Worm (Caenorhabditis elegans) whole organism, young adult: ENCODE results near the gene C06E4.6.
"Not testable (repeated sequence)": the region's sequence is repeated elsewhere in the genome, so short reads cannot be mapped to it uniquely, and the experiment has no call there.

ENCODE experiments used
- B0336.3 ChIP-seq: fragments of 200-800 bp; sonication (Bioruptor generic); IDR thresholded peaks from 2 replicates; pipeline ENCODE4 v1.3.6; 2022; ENCODE audit warnings: missing genetic modification characterization, missing compliant biosample characterization
- C17E4.6 ChIP-seq: fragments of 200-800 bp; sonication (Bioruptor generic); IDR thresholded peaks from 2 replicates; pipeline ENCODE4 v1.3.6; 2022; ENCODE audit warnings: missing genetic modification reagents, missing genetic modification characterization, missing compliant biosample characterization
- F39B2.1 ChIP-seq: fragments of 200-800 bp; sonication (Bioruptor generic); IDR thresholded peaks from 2 replicates; pipeline ENCODE4 v1.3.6; 2022; ENCODE audit warnings: missing genetic modification reagents, missing genetic modification characterization, missing compliant biosample characterization
- F57A8.1 ChIP-seq: fragments of 200-800 bp; sonication (Bioruptor generic); optimal IDR thresholded peaks from 2 replicates; lab custom pipeline; 2018; ENCODE audit warnings: mild to moderate bottlenecking, missing genetic modification characterization, moderate library complexity, missing compliant biosample characterization
- T07F8.4 ChIP-seq: sonication (generic microtip); optimal IDR thresholded peaks from 2 replicates; lab custom pipeline; 2016; ENCODE audit warnings: mild to moderate bottlenecking, missing genetic modification characterization, moderate library complexity, missing compliant biosample characterization
- Y53G8AR.9 ChIP-seq: fragments of 200-800 bp; sonication (Bioruptor generic); conservative IDR thresholded peaks from 2 replicates; pipeline ENCODE4 v1.3.6; 2022; ENCODE audit warnings: missing genetic modification reagents, missing genetic modification characterization, missing compliant biosample characterization
- Y67H2A.10 ChIP-seq: fragments of 200-800 bp; sonication (Bioruptor generic); conservative IDR thresholded peaks from 2 replicates; pipeline ENCODE4 v1.3.6; 2022; ENCODE audit warnings: missing genetic modification reagents, missing genetic modification characterization, missing compliant biosample characterization
- Y79H2A.3 ChIP-seq: fragments of 200-800 bp; sonication (Bioruptor generic); conservative IDR thresholded peaks from 2 replicates; pipeline ENCODE4 v1.3.6; 2022; ENCODE audit warnings: missing genetic modification reagents, missing genetic modification characterization, missing compliant biosample characterization
- akir-1 ChIP-seq: fragments of 200-800 bp; sonication (Bioruptor generic); optimal IDR thresholded peaks from 2 replicates; lab custom pipeline; 2018; ENCODE audit warnings: mild to moderate bottlenecking, missing genetic modification characterization, moderate library complexity, missing compliant biosample characterization
- atf-7 ChIP-seq: sonication (generic microtip); optimal IDR thresholded peaks from 2 replicates; lab custom pipeline; 2017; ENCODE audit warnings: mild to moderate bottlenecking, missing genetic modification characterization, missing compliant biosample characterization
- bed-2 ChIP-seq: fragments of 200-800 bp; sonication (Bioruptor generic); IDR thresholded peaks from 2 replicates; pipeline ENCODE4 v1.3.6; 2022; ENCODE audit warnings: missing genetic modification reagents, missing genetic modification characterization, missing compliant biosample characterization
- ceh-79 ChIP-seq: sonication (generic microtip); optimal IDR thresholded peaks from 2 replicates; lab custom pipeline; 2017; ENCODE audit warnings: mild to moderate bottlenecking, missing genetic modification characterization, missing compliant biosample characterization
- ceh-91 ChIP-seq: fragments of 200-800 bp; sonication (Bioruptor generic); IDR thresholded peaks from 2 replicates; pipeline ENCODE4 v1.3.6; 2022; ENCODE audit warnings: missing genetic modification reagents, missing genetic modification characterization, missing compliant biosample characterization
- dpl-1 ChIP-seq: fragments of 150-350 bp; optimal IDR thresholded peaks from 2 replicates; lab custom pipeline; 2014; ENCODE audit warnings: missing biosample characterization, missing genetic modification reagents, missing genetic modification characterization
- egrh-3 ChIP-seq: fragments of 200-800 bp; sonication (Bioruptor generic); IDR thresholded peaks from 2 replicates; pipeline ENCODE4 v1.3.6; 2022; ENCODE audit warnings: missing genetic modification reagents, missing genetic modification characterization, missing compliant biosample characterization
- ekl-4 ChIP-seq: fragments of 200-800 bp; sonication (Bioruptor generic); IDR thresholded peaks from 2 replicates; pipeline ENCODE4 v1.3.6; 2022; ENCODE audit warnings: missing genetic modification reagents, missing genetic modification characterization, missing compliant biosample characterization
- lag-1 ChIP-seq: fragments of 200-800 bp; sonication (Bioruptor generic); IDR thresholded peaks from 2 replicates; pipeline ENCODE4 v1.3.6; 2022; ENCODE audit warnings: missing genetic modification reagents, missing genetic modification characterization, missing compliant biosample characterization
- lin-26 ChIP-seq: fragments of 200-800 bp; sonication (Bioruptor generic); IDR thresholded peaks from 2 replicates; pipeline ENCODE4 v1.3.6; 2022; ENCODE audit warnings: missing genetic modification reagents, missing genetic modification characterization, missing compliant biosample characterization
- lsl-1 ChIP-seq: fragments of 200-800 bp; sonication (Bioruptor generic); optimal IDR thresholded peaks from 2 replicates; lab custom pipeline; 2018; ENCODE audit warnings: mild to moderate bottlenecking, missing genetic modification characterization, moderate library complexity, missing compliant biosample characterization
- lsy-27 ChIP-seq: sonication (generic microtip); optimal IDR thresholded peaks from 2 replicates; lab custom pipeline; 2017; ENCODE audit warnings: missing genetic modification characterization, mild to moderate bottlenecking, missing compliant biosample characterization, antibody characterized with exemption, missing genotype, borderline replicate concordance; ENCODE audit not compliant: insufficient read depth
- madf-3 ChIP-seq: fragments of 200-800 bp; sonication (Bioruptor generic); IDR thresholded peaks from 2 replicates; pipeline ENCODE4 v1.3.6; 2022; ENCODE audit warnings: missing genetic modification reagents, missing genetic modification characterization, missing compliant biosample characterization
- nfya-1 ChIP-seq: sonication (generic microtip); optimal IDR thresholded peaks from 2 replicates; lab custom pipeline; 2017; ENCODE audit warnings: antibody characterized with exemption, missing compliant biosample characterization, missing genetic modification characterization, borderline replicate concordance; ENCODE audit not compliant: insufficient read depth
- nfya-2 ChIP-seq: fragments of 200-800 bp; sonication (Bioruptor generic); IDR thresholded peaks from 2 replicates; pipeline ENCODE4 v1.3.6; 2022; ENCODE audit warnings: missing genetic modification reagents, missing genetic modification characterization, missing compliant biosample characterization
- nhr-90 ChIP-seq: sonication (generic microtip); optimal IDR thresholded peaks from 2 replicates; lab custom pipeline; 2016; ENCODE audit warnings: missing genotype, mild to moderate bottlenecking, missing genetic modification characterization, missing compliant biosample characterization
- pbrm-1 ChIP-seq: fragments of 200-800 bp; sonication (Bioruptor generic); IDR thresholded peaks from 2 replicates; pipeline ENCODE4 v1.3.6; 2022; ENCODE audit warnings: missing genetic modification reagents, missing genetic modification characterization, missing compliant biosample characterization
- repo-1 ChIP-seq: sonication (generic microtip); optimal IDR thresholded peaks from 2 replicates; lab custom pipeline; 2017; ENCODE audit warnings: mild to moderate bottlenecking, missing genetic modification characterization, missing compliant biosample characterization
- rpc-1 ChIP-seq, 2 experiments: fragments of 150-350 bp in 1 of 2; sonication (generic microtip) in 1 of 2; optimal IDR thresholded peaks; 2 replicates each; lab custom pipeline; 2014 to 2018; ENCODE audit warnings: missing biosample characterization in 1 of 2, missing genetic modification characterization in 1 of 2, missing genetic modification reagents in 1 of 2, missing genotype in 1 of 2
- snpc-1.1 ChIP-seq: sonication (generic microtip); optimal IDR thresholded peaks from 2 replicates; lab custom pipeline; 2017; ENCODE audit warnings: missing genetic modification characterization, mild to moderate bottlenecking, missing compliant biosample characterization, antibody characterized with exemption, moderate library complexity, missing genotype, missing genetic modification reagents; ENCODE audit not compliant: insufficient read depth
- snpc-1.3 ChIP-seq: sonication (generic microtip); optimal IDR thresholded peaks from 2 replicates; lab custom pipeline; 2017; ENCODE audit warnings: missing genetic modification characterization, mild to moderate bottlenecking, missing compliant biosample characterization, antibody characterized with exemption, moderate library complexity, missing genotype, missing genetic modification reagents; ENCODE audit not compliant: insufficient read depth
- tbx-9 ChIP-seq: sonication (generic microtip); optimal IDR thresholded peaks from 2 replicates; lab custom pipeline; 2016; ENCODE audit warnings: borderline replicate concordance, missing genetic modification characterization, inconsistent platforms, missing compliant biosample characterization
- tlf-1 ChIP-seq: fragments of 200-800 bp; sonication (Bioruptor generic); optimal IDR thresholded peaks from 2 replicates; lab custom pipeline; 2018; ENCODE audit warnings: mild to moderate bottlenecking, missing genetic modification characterization, missing compliant biosample characterization
- zfh-2 ChIP-seq: fragments of 200-800 bp; sonication (Bioruptor generic); conservative IDR thresholded peaks from 2 replicates; pipeline ENCODE4 v1.3.6; 2022; ENCODE audit warnings: missing genetic modification reagents, missing genetic modification characterization, missing compliant biosample characterization

Gene C06E4.6

ce11 chrIV:7247243-7247642 is 10.9 kb downstream of the C06E4.6 start, which contains the start of gene D2024.1:
Gene D2024.1 (plus strand): TSS chrIV:7247543.
- not testable (repeated sequence) for TF ChIP-seq snpc-1.1 (tag; lab: Kevin White, UChicago); rpc-1 (optimal IDR thresholded peaks at IDR 0.05; lab: Kevin White, UChicago); rpc-1 (tag; optimal IDR thresholded peaks at IDR 0.05; lab: Kevin White, UChicago); tbx-9

ce11 chrIV:7246553-7246952 is 11.6 kb downstream of the C06E4.6 start, which contains the start of gene col-114:
Gene col-114 (minus strand): TSS chrIV:7246653.
- no peak for TF ChIP-seq bed-2
- TF ChIP-seq pbrm-1 (GFP tag; lab: Robert Waterston, UW), result no peak
- no peak for TF ChIP-seq B0336.3 (GFP tag; lab: Robert Waterston, UW)
- TF ChIP-seq nhr-90 (tag; lab: Kevin White, UChicago), result no peak
- TF ChIP-seq T07F8.4 (tag; lab: Kevin White, UChicago), result no peak
- no peak for TF ChIP-seq nfya-2 (GFP tag; lab: Robert Waterston, UW)
- TF ChIP-seq ceh-79 (tag; lab: Kevin White, UChicago), result no peak
- no peak for TF ChIP-seq lsy-27 (tag; lab: Kevin White, UChicago)
- TF ChIP-seq lsl-1, result no peak
- no peak for TF ChIP-seq dpl-1 (GFP tag; lab: Kevin White, UChicago)
- TF ChIP-seq Y67H2A.10 (GFP tag; lab: Robert Waterston, UW), result no peak
- no peak for TF ChIP-seq ceh-91 (GFP tag; lab: Robert Waterston, UW)
- TF ChIP-seq snpc-1.3 (tag; lab: Kevin White, UChicago), result no peak
- no peak for TF ChIP-seq C17E4.6 (GFP tag; lab: Robert Waterston, UW)

ce11 chrIV:7245592-7245991 is 12.5 kb downstream of the C06E4.6 start:
- TF ChIP-seq egrh-3 (GFP tag; lab: Robert Waterston, UW) (peak; percentile 44; the same call in 1 of the 2 replicates), zfh-2 (GFP tag; lab: Robert Waterston, UW) (peak; percentile 76), atf-7 (tag; lab: Kevin White, UChicago) (no peak)
- TF ChIP-seq, all 124 proteins: peak for 2

- TF ChIP-seq akir-1 (GFP tag; lab: Kevin White, UChicago), result no peak
Measured at ce11 chrIV:7243913-7244312, 14.2 kb downstream of the C06E4.6 start, which contains the start of gene afmd-1. Gene afmd-1 (plus strand): TSS chrIV:7244228.

ce11 chrIV:7242220-7242789 is 15.8 kb downstream of the C06E4.6 start, which contains the start of gene gstk-2:
Gene gstk-2 (minus strand): TSS chrIV:7242270.
- TF ChIP-seq F39B2.1 (GFP tag; lab: Robert Waterston, UW) (no peak), madf-3 (no peak), tlf-1 (GFP tag; lab: Kevin White, UChicago) (no peak), Y53G8AR.9 (GFP tag; lab: Robert Waterston, UW) (no peak), nfya-1 (tag; lab: Kevin White, UChicago) (no peak), lag-1 (GFP tag; lab: Robert Waterston, UW) (no peak), repo-1 (tag; lab: Kevin White, UChicago) (no peak), lsy-27 (tag; lab: Kevin White, UChicago) (no peak), Y79H2A.3 (no peak), lin-26 (GFP tag; lab: Robert Waterston, UW) (no peak), ekl-4 (GFP tag; lab: Robert Waterston, UW) (no peak), F57A8.1 (GFP tag; lab: Kevin White, UChicago) (no peak)
